Worm (Caenorhabditis elegans): ENCODE data around the gene clec-205.
A peak's percentile ranks its signal among the peaks of the same experiment; 100 is the strongest.

clec-205 gene

ce11 chrV:1712471-1712870, 48.2 kb upstream of the clec-205 start:
- TF ChIP-seq madf-5 (GFP tag; IDR thresholded peaks at IDR 0.05) (0 out of 4 replicates have a peak, but pooled peaks of 1 of the 2 experiments have one; percentile 51), F26F4.8 (GFP tag; conservative IDR thresholded peaks at IDR 0.05) (0 out of 2 replicates have a peak, but pooled peaks have one; percentile 12), D1046.2 (GFP tag; IDR thresholded peaks at IDR 0.05) (peak; percentile 70; the same call in 1 of the 2 replicates), tag-97 (GFP tag; IDR thresholded peaks at IDR 0.05) (0 out of 2 replicates have a peak, but pooled peaks have one; percentile 57), dmd-9 (GFP tag; IDR thresholded peaks at IDR 0.05) (0 out of 2 replicates have a peak, but pooled peaks have one; percentile 34)

DNA sequence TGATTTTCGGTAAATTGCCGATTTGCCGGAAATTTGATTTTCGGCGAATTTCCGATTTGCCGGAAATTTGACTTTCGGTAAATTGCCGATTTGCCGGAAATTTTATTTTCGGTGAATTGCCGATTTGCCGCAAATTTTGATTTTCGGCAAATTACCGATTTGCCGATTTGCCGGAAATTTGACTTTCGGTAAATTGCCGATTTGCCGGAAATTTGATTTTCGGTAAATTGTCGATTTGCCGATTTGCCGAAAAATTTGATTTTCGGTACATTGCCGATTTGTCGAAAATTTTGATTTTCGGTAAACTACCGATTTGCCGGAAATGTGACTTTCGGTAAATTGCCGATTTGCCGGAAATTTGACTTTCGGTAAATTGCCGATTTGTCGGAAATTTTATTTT, 46.9 kb upstream of the clec-205 start:
- TF ChIP-seq mdt-29 (GFP tag; IDR thresholded peaks at IDR 0.05) (peak; percentile 58; the same call in 1 of the 2 replicates), zfp-3 (GFP tag; conservative IDR thresholded peaks at IDR 0.05) (0 out of 2 replicates have a peak, but pooled peaks have one; percentile 28), ZK337.2 (GFP tag; IDR thresholded peaks at IDR 0.05) (peak; percentile 6; the same call in 1 of the 2 replicates), saeg-2 (GFP tag; IDR thresholded peaks at IDR 0.05) (peak; percentile 66), lin-29 (GFP tag; IDR thresholded peaks at IDR 0.05) (peak; percentile 47; the same call in 1 of the 2 replicates), Y48G9A.11 (GFP tag; IDR thresholded peaks at IDR 0.05) (peak; percentile 47; the same call in 1 of the 2 replicates), egl-43 (GFP tag; IDR thresholded peaks at IDR 0.05) (peak; percentile 84), lim-7 (GFP tag; IDR thresholded peaks at IDR 0.05) (peak; percentile 8; the same call in 1 of the 2 replicates), madf-5 (GFP tag; IDR thresholded peaks at IDR 0.05) (peak in 1 of 2 experiments; percentile 93; a peak in 2 of 4 replicates), ceh-44 (GFP tag; IDR thresholded peaks at IDR 0.05) (0 out of 2 replicates have a peak, but pooled peaks have one; percentile 31), tag-97 (GFP tag; IDR thresholded peaks at IDR 0.05) (0 out of 2 replicates have a peak, but pooled peaks have one; percentile 57), Y75B8A.6 (GFP tag; IDR thresholded peaks at IDR 0.05) (0 out of 2 replicates have a peak, but pooled peaks have one; percentile 28), F26F4.8 (GFP tag; conservative IDR thresholded peaks at IDR 0.05) (peak; percentile 86), daf-8 (GFP tag; IDR thresholded peaks at IDR 0.05) (0 out of 2 replicates have a peak, but pooled peaks have one; percentile 28), F44E2.7 (GFP tag; IDR thresholded peaks at IDR 0.05) (peak; percentile 92; the same call in 1 of the 2 replicates), D1046.2 (GFP tag; IDR thresholded peaks at IDR 0.05) (peak; percentile 26; the same call in 1 of the 2 replicates), php-3 (GFP tag; IDR thresholded peaks at IDR 0.05) (peak; percentile 24; the same call in 1 of the 2 replicates)

DNA sequence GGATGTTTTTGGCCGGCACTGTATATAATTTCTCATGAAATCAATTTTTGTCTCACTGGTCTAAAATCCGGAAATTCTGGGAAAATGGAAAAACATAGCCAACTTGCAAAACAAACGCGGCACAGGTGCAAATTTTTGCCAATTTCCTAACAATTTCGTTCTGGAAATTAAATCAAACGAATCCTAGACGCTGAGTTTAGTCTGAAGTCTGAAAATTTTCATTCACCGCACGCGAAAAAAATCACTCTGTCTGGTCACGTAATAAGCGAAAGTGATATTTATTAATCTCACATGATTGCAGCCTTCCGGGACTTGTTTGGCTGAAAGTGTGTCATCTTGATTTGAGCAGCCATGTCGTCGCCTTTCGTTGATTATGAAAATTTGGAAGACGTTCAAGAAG, 43.8 kb upstream of the clec-205 start, which contains the start of gene srw-103:
Gene srw-103, plus strand, starts transcription at position 301 of the 400 bp plus-strand sequence.
- no peak for TF ChIP-seq hif-1 (tag; optimal IDR thresholded peaks at IDR 0.05)
- no peak for TF ChIP-seq unc-39 (tag; optimal IDR thresholded peaks at IDR 0.05)
- TF ChIP-seq nhr-6 (tag; optimal IDR thresholded peaks at IDR 0.05): no peak
- TF ChIP-seq nhr-111 (GFP tag; optimal IDR thresholded peaks at IDR 0.05): no peak
- no peak for TF ChIP-seq tra-1 (GFP tag; IDR thresholded peaks at IDR 0.05)
- no peak for TF ChIP-seq nhr-77 (tag; optimal IDR thresholded peaks at IDR 0.05)
- no peak for TF ChIP-seq lin-29 (GFP tag; IDR thresholded peaks at IDR 0.05)
- no peak for TF ChIP-seq madf-9 (GFP tag; conservative IDR thresholded peaks at IDR 0.05)
- no peak for TF ChIP-seq fos-1 (tag; optimal IDR thresholded peaks at IDR 0.05)
- TF ChIP-seq hlh-30 (tag; optimal IDR thresholded peaks at IDR 0.05; ENCODE audit: insufficient read depth): no peak
- no peak for TF ChIP-seq tag-97 (GFP tag; IDR thresholded peaks at IDR 0.05)
- TF ChIP-seq ceh-82 (tag; optimal IDR thresholded peaks at IDR 0.05): no peak
- TF ChIP-seq nhr-42 (GFP tag; IDR thresholded peaks at IDR 0.05): no peak
- TF ChIP-seq nhr-10 (tag; optimal IDR thresholded peaks at IDR 0.05): no peak
- no peak for TF ChIP-seq mxl-2 (GFP tag; conservative IDR thresholded peaks at IDR 0.05)

ce11 chrV:1718232-1718631, 42.5 kb upstream of the clec-205 start:
- TF ChIP-seq hmg-1.1 (GFP tag; IDR thresholded peaks at IDR 0.05) (no peak), ceh-62 (tag; optimal IDR thresholded peaks at IDR 0.05) (no peak), ces-1 (GFP tag; optimal IDR thresholded peaks at IDR 0.05) (peak; percentile 5)
